Fruit fly (Drosophila melanogaster): ENCODE data around the gene CG11714.

- TF ChIP-seq CG32767 (GFP tag; IDR thresholded peaks at IDR 0.05): no peak
- TF ChIP-seq CG3838 (GFP tag; optimal IDR thresholded peaks at IDR 0.05): no peak
- TF ChIP-seq ems (GFP tag; optimal IDR thresholded peaks at IDR 0.05): no peak
- TF ChIP-seq Xrp1 (GFP tag; IDR thresholded peaks at IDR 0.05): no peak
- TF ChIP-seq ftz-f1 (GFP tag; optimal IDR thresholded peaks at IDR 0.05): no peak
- TF ChIP-seq Lpt (GFP tag; optimal IDR thresholded peaks at IDR 0.05): no peak
- no peak for TF ChIP-seq nerfin-1 (tag; optimal IDR thresholded peaks at IDR 0.05)
- TF ChIP-seq Mes4 (GFP tag; optimal IDR thresholded peaks at IDR 0.05): no peak
- no peak for TF ChIP-seq CG10565 (GFP tag; optimal IDR thresholded peaks at IDR 0.05)
Observed at dm6 chr3L:11474658-11475057, 47.9 kb downstream of the CG11714 start, which contains the start of gene Vha16-2.
